Fruit fly (Drosophila melanogaster) whole organism, embryonic: ENCODE results near the gene AP-1sigma.
A peak's percentile ranks its signal among the peaks of the same experiment; 100 is the strongest.

Experiments
- Bgb ChIP-seq: fragments of 200-800 bp; sonication (Bioruptor generic); IDR thresholded peaks from 2 replicates; pipeline ENCODE4 v1.3.6; 2022; ENCODE audit warnings: missing biosample characterization, missing genetic modification characterization; ENCODE audit not compliant: partially characterized antibody
- C15 ChIP-seq: fragments of 200-800 bp; sonication (Bioruptor generic); IDR thresholded peaks from 3 replicates; pipeline ENCODE4 v1.3.6; 2022; ENCODE audit warnings: missing biosample characterization, missing genetic modification characterization
- CG10274 ChIP-seq: fragments of 200-800 bp; sonication (Bioruptor generic); optimal IDR thresholded peaks from 3 replicates; lab custom pipeline; 2017; ENCODE audit warnings: missing biosample characterization, mild to moderate bottlenecking, missing genetic modification characterization
- CG10565 ChIP-seq: fragments of 200-800 bp; sonication (Bioruptor generic); optimal IDR thresholded peaks from 3 replicates; lab custom pipeline; 2016; ENCODE audit warnings: missing biosample characterization, mild to moderate bottlenecking, missing genetic modification characterization
- CG11247 ChIP-seq: fragments of 200-800 bp; sonication (Bioruptor generic); IDR thresholded peaks from 2 replicates; pipeline ENCODE4 v1.3.6; 2022; ENCODE audit warnings: missing biosample characterization, missing genetic modification characterization
- CG12744 ChIP-seq: fragments of 200-800 bp; sonication (Bioruptor generic); optimal IDR thresholded peaks from 2 replicates; lab custom pipeline; 2016; ENCODE audit warnings: missing biosample characterization, missing genetic modification characterization
- CG13123 ChIP-seq: fragments of 200-800 bp; sonication (Bioruptor generic); optimal IDR thresholded peaks from 2 replicates; lab custom pipeline; 2016; ENCODE audit warnings: missing biosample characterization, missing genetic modification characterization
- CG13287 ChIP-seq: fragments of 200-800 bp; sonication (Bioruptor generic); IDR thresholded peaks from 2 replicates; pipeline ENCODE4 v1.3.6; 2022; ENCODE audit warnings: missing biosample characterization, missing genetic modification characterization; ENCODE audit not compliant: partially characterized antibody
- CG13894 ChIP-seq: fragments of 200-800 bp; sonication (Bioruptor generic); optimal IDR thresholded peaks from 3 replicates; lab custom pipeline; 2018; ENCODE audit warnings: missing biosample characterization, mild to moderate bottlenecking, missing genetic modification characterization, moderate library complexity
- CG14050 ChIP-seq: fragments of 200-800 bp; sonication (Bioruptor generic); IDR thresholded peaks from 3 replicates; pipeline ENCODE4 v1.3.6; 2022; ENCODE audit warnings: missing biosample characterization, missing genetic modification characterization
- CG14441 ChIP-seq: fragments of 200-800 bp; sonication (Bioruptor generic); IDR thresholded peaks from 2 replicates; pipeline ENCODE4 v1.3.6; 2022; ENCODE audit warnings: missing biosample characterization, missing genetic modification characterization
- CG16815 ChIP-seq: fragments of 200-800 bp; sonication (Bioruptor generic); optimal IDR thresholded peaks from 3 replicates; lab custom pipeline; 2017; ENCODE audit warnings: missing biosample characterization, mild to moderate bottlenecking, missing genetic modification characterization
- CG17385 ChIP-seq: fragments of 200-800 bp; sonication (Bioruptor generic); optimal IDR thresholded peaks from 3 replicates; lab custom pipeline; 2018; ENCODE audit warnings: missing biosample characterization, mild to moderate bottlenecking, missing genetic modification characterization
- CG18011 ChIP-seq: fragments of 200-800 bp; sonication (Bioruptor generic); optimal IDR thresholded peaks from 2 replicates; lab custom pipeline; 2017; ENCODE audit warnings: missing biosample characterization, missing genetic modification characterization, mild to moderate bottlenecking, moderate library complexity, missing genotype
- CG30431 ChIP-seq: fragments of 200-800 bp; sonication (Bioruptor generic); optimal IDR thresholded peaks from 2 replicates; lab custom pipeline; 2017; ENCODE audit warnings: missing biosample characterization, missing genetic modification characterization
- CG31441 ChIP-seq: fragments of 200-800 bp; sonication (Bioruptor generic); IDR thresholded peaks from 2 replicates; pipeline ENCODE4 v1.3.6; 2022; ENCODE audit warnings: missing biosample characterization, missing genetic modification characterization
- CG32532 ChIP-seq: fragments of 200-800 bp; sonication (Bioruptor generic); IDR thresholded peaks from 2 replicates; pipeline ENCODE4 v1.3.6; 2022; ENCODE audit warnings: missing biosample characterization, missing genetic modification characterization
- CG3281 ChIP-seq: fragments of 200-800 bp; sonication (Bioruptor generic); optimal IDR thresholded peaks from 3 replicates; lab custom pipeline; 2017; ENCODE audit warnings: missing biosample characterization, mild to moderate bottlenecking, missing genetic modification characterization
- CG34422 ChIP-seq: fragments of 200-800 bp; sonication (Bioruptor generic); IDR thresholded peaks from 3 replicates; pipeline ENCODE4 v1.3.6; 2022; ENCODE audit warnings: missing biosample characterization, missing genetic modification characterization
- CG5180 ChIP-seq: fragments of 200-800 bp; sonication (Bioruptor generic); optimal IDR thresholded peaks from 3 replicates; lab custom pipeline; 2017; ENCODE audit warnings: missing biosample characterization, missing genetic modification characterization, mild to moderate bottlenecking, moderate library complexity, missing genetic modification reagents
- D ChIP-seq, 2 experiments: fragments of 200-800 bp in 1 of 2; fragments of >200 bp in 1 of 2; sonication (Bioruptor generic) in 1 of 2; optimal IDR thresholded peaks; 2 replicates in 1 of 2; 3 replicates in 1 of 2; lab custom pipeline; 2017; ENCODE audit warnings: mild to moderate bottlenecking in 1 of 2, missing biosample characterization in 1 of 2, missing genetic modification characterization in 1 of 2, missing genetic modification reagents in 1 of 2
- Dll ChIP-seq: fragments of 200-800 bp; sonication (Bioruptor generic); IDR thresholded peaks from 4 replicates; pipeline ENCODE4 v1.3.6; 2022; ENCODE audit warnings: missing biosample characterization, missing genetic modification characterization; ENCODE audit not compliant: partially characterized antibody
- Hmr ChIP-seq: fragments of 200-800 bp; sonication (Bioruptor generic); optimal IDR thresholded peaks from 3 replicates; lab custom pipeline; 2017; ENCODE audit warnings: mild to moderate bottlenecking, missing biosample characterization, missing genetic modification reagents, missing genetic modification characterization
- Lhr ChIP-seq: fragments of 200-800 bp; sonication (Bioruptor generic); optimal IDR thresholded peaks from 3 replicates; lab custom pipeline; 2017; ENCODE audit warnings: mild to moderate bottlenecking, missing biosample characterization, missing genetic modification reagents, missing genetic modification characterization
- Oli ChIP-seq: fragments of 200-800 bp; sonication (Bioruptor generic); optimal IDR thresholded peaks from 2 replicates; lab custom pipeline; 2018; ENCODE audit warnings: missing biosample characterization, mild to moderate bottlenecking, missing genetic modification characterization, moderate library complexity
- Sox100B ChIP-seq: fragments of 200-800 bp; sonication (Bioruptor generic); optimal IDR thresholded peaks from 3 replicates; lab custom pipeline; 2018; ENCODE audit warnings: missing biosample characterization, mild to moderate bottlenecking, missing genetic modification characterization
- Stat92E ChIP-seq, 3 experiments: fragments of >200 bp in 2 of 3; fragments of 200-800 bp in 1 of 3; sonication (Bioruptor generic) in 1 of 3; optimal IDR thresholded peaks; 2 replicates each; lab custom pipeline; 2017 to 2019; ENCODE audit warnings: missing biosample characterization in 3 of 3, missing genetic modification characterization in 3 of 3, mild to moderate bottlenecking in 1 of 3, moderate library complexity in 1 of 3
- Vsx1 ChIP-seq: fragments of 200-800 bp; sonication (Bioruptor generic); optimal IDR thresholded peaks from 2 replicates; lab custom pipeline; 2017; ENCODE audit warnings: missing biosample characterization, mild to moderate bottlenecking, missing genetic modification characterization, missing genetic modification reagents
- ab ChIP-seq: fragments of 200-800 bp; sonication (Bioruptor generic); optimal IDR thresholded peaks from 2 replicates; lab custom pipeline; 2016; ENCODE audit warnings: missing biosample characterization, missing genetic modification characterization
- abd-A ChIP-seq: fragments of 200-800 bp; sonication (Bioruptor generic); optimal IDR thresholded peaks from 3 replicates; lab custom pipeline; 2019; ENCODE audit warnings: missing biosample characterization, mild to moderate bottlenecking, missing genetic modification characterization, moderate library complexity
- ash1 ChIP-seq: fragments of 200-800 bp; sonication (Bioruptor generic); optimal IDR thresholded peaks from 2 replicates; lab custom pipeline; 2018; ENCODE audit warnings: missing biosample characterization, mild to moderate bottlenecking, missing genetic modification characterization
- bab2 ChIP-seq: fragments of 200-800 bp; sonication (Bioruptor generic); optimal IDR thresholded peaks from 2 replicates; lab custom pipeline; 2016; ENCODE audit warnings: missing biosample characterization, missing genetic modification characterization
- chinmo ChIP-seq: fragments of 200-800 bp; sonication (Bioruptor generic); IDR thresholded peaks from 4 replicates; pipeline ENCODE4 v1.3.6; 2022; ENCODE audit warnings: missing biosample characterization, missing genetic modification characterization; ENCODE audit not compliant: partially characterized antibody
- corto ChIP-seq: fragments of 200-800 bp; sonication (Bioruptor generic); optimal IDR thresholded peaks from 2 replicates; lab custom pipeline; 2016; ENCODE audit warnings: missing biosample characterization, mild to moderate bottlenecking, missing genetic modification characterization, moderate library complexity
- cwo ChIP-seq: fragments of 200-800 bp; sonication (Bioruptor generic); optimal IDR thresholded peaks from 3 replicates; lab custom pipeline; 2017; ENCODE audit warnings: missing biosample characterization, missing genetic modification characterization, mild to moderate bottlenecking, moderate library complexity, missing genetic modification reagents
- ftz-f1 ChIP-seq: fragments of 200-800 bp; sonication (Bioruptor generic); optimal IDR thresholded peaks from 2 replicates; lab custom pipeline; 2016; ENCODE audit warnings: missing biosample characterization, missing genetic modification characterization
- gsb-n ChIP-seq: fragments of 200-800 bp; sonication (Bioruptor generic); optimal IDR thresholded peaks from 3 replicates; lab custom pipeline; 2018; ENCODE audit warnings: missing biosample characterization, mild to moderate bottlenecking, missing genetic modification characterization
- ham ChIP-seq: fragments of 200-800 bp; sonication (Bioruptor generic); IDR thresholded peaks from 2 replicates; pipeline ENCODE4 v1.3.6; 2022; ENCODE audit warnings: missing biosample characterization, missing genetic modification characterization
- kah ChIP-seq: fragments of 200-800 bp; sonication (Bioruptor generic); optimal IDR thresholded peaks from 2 replicates; lab custom pipeline; 2018; ENCODE audit warnings: missing biosample characterization, mild to moderate bottlenecking, missing genetic modification characterization
- pb ChIP-seq: fragments of 200-800 bp; sonication (Bioruptor generic); optimal IDR thresholded peaks from 3 replicates; lab custom pipeline; 2016; ENCODE audit warnings: missing biosample characterization, missing genetic modification characterization
- repo ChIP-seq: fragments of 200-800 bp; sonication (Bioruptor generic); optimal IDR thresholded peaks from 2 replicates; lab custom pipeline; 2016; ENCODE audit warnings: missing biosample characterization, missing genetic modification characterization
- shn ChIP-seq: fragments of 200-800 bp; sonication (Bioruptor generic); optimal IDR thresholded peaks from 3 replicates; lab custom pipeline; 2016; ENCODE audit warnings: missing biosample characterization, missing genetic modification characterization
- sim ChIP-seq: fragments of 200-800 bp; sonication (Bioruptor generic); IDR thresholded peaks from 2 replicates; pipeline ENCODE4 v1.3.6; 2022; ENCODE audit warnings: missing biosample characterization, missing genetic modification characterization
- tll ChIP-seq, 2 experiments: fragments of 200-800 bp in 1 of 2; fragments of >200 bp in 1 of 2; sonication (Bioruptor generic) in 1 of 2; optimal IDR thresholded peaks; 2 replicates each; lab custom pipeline; 2017 to 2019; ENCODE audit warnings: missing biosample characterization in 2 of 2, missing genetic modification characterization in 2 of 2, mild to moderate bottlenecking in 1 of 2, moderate library complexity in 1 of 2
- ttk ChIP-seq: fragments of 200-800 bp; sonication (Bioruptor generic); IDR thresholded peaks from 2 replicates; pipeline ENCODE4 v2.1.2; 2022; ENCODE audit warnings: missing biosample characterization, missing genetic modification characterization
- wek ChIP-seq: fragments of 200-800 bp; sonication (Bioruptor generic); optimal IDR thresholded peaks from 3 replicates; lab custom pipeline; 2018; ENCODE audit warnings: missing biosample characterization, mild to moderate bottlenecking, missing genetic modification characterization, moderate library complexity
- z ChIP-seq: fragments of 200-800 bp; sonication (Bioruptor generic); IDR thresholded peaks from 3 replicates; pipeline ENCODE4 v1.3.6; 2022; ENCODE audit warnings: missing biosample characterization, missing genetic modification characterization

Gene AP-1sigma

DNA sequence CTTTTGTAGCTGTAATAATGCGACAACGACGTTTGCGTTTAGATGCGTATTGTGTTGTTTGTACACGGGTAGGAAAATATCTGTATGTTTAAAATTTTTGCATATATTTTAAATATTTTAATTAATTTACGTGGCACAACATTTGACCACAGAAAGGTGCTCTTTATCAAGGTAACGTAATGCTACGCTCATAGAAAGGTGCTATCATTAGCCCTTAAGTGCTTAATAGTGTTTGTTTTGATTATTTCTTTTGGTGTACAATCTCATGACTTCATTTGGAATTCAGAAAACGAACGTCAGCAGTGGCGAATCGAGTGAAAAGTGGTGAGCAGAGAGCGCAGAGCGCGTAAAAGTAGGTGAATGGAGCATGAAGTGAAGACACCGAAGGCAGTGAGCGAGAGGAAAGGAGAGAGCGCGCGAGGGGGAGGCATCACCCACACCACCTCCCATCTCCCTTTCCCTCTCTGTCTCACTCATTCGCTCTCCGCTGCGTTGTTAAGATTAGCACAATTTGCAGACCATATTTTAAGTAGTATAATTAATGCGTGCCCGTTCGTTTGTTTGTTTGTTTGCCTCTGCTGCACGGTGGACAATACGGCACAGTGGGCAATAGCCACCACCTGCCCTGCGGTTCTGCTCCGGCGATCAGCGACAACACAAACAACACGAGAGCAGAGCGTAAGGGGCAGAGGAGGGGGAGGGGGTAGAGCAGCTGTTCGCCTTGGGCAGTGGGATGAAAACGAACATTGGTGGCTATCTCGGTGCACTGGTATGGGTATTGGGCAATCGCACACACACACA is 36.5 kb upstream of the AP-1sigma start (continued):
- peak; percentile 18 for TF ChIP-seq CG5180
- no peak for TF ChIP-seq CG10565 (GFP tag; lab: Kevin White, UChicago)
- TF ChIP-seq sim (GFP tag; lab: Robert Waterston, UW), result no peak
- TF ChIP-seq pb, result peak; percentile 23
- no peak for TF ChIP-seq CG13123
- no peak for TF ChIP-seq tll (GFP tag; optimal IDR thresholded peaks at IDR 0.05; lab: Kevin White, UChicago)
- peak; percentile 55 for TF ChIP-seq ash1 (GFP tag; lab: Kevin White, UChicago)
- peak; percentile 67; the same call in 2 of the 3 replicates for TF ChIP-seq CG34422 (GFP tag; lab: Robert Waterston, UW)
- peak; percentile 40; the same call in 1 of the 2 replicates for TF ChIP-seq CG11247 (GFP tag; lab: Robert Waterston, UW)
- TF ChIP-seq repo (GFP tag; lab: Kevin White, UChicago), result no peak
- no peak for TF ChIP-seq corto (GFP tag; lab: Kevin White, UChicago)
- TF ChIP-seq CG13287 (GFP tag; lab: Robert Waterston, UW), result peak; percentile 5
- TF ChIP-seq CG3281 (GFP tag; lab: Kevin White, UChicago), result peak; percentile 48
- peak; percentile 55 for TF ChIP-seq Oli (tag; lab: Kevin White, UChicago)
- peak; percentile 57 for TF ChIP-seq kah
- TF ChIP-seq D (optimal IDR thresholded peaks at IDR 0.05; lab: Kevin White, UChicago), result no peak
- TF ChIP-seq D (GFP tag; optimal IDR thresholded peaks at IDR 0.05; lab: Kevin White, UChicago), result peak; percentile 20
- peak; percentile 15 for TF ChIP-seq cwo (GFP tag; lab: Kevin White, UChicago)
- TF ChIP-seq Sox100B (GFP tag; lab: Kevin White, UChicago), result peak; percentile 36
- TF ChIP-seq CG31441 (GFP tag; lab: Robert Waterston, UW), result 0 out of 2 replicates have a peak, but pooled peaks have one; percentile 17
- TF ChIP-seq ham (GFP tag; lab: Robert Waterston, UW), result no peak
- no peak for TF ChIP-seq Vsx1
- TF ChIP-seq shn (GFP tag; lab: Kevin White, UChicago), result peak; percentile 2
- TF ChIP-seq abd-A (tag; lab: Kevin White, UChicago), result peak; percentile 83
- TF ChIP-seq Stat92E (GFP tag; optimal IDR thresholded peaks at IDR 0.05; lab: Kevin White, UChicago), result no peak
- no peak for TF ChIP-seq ab (GFP tag; lab: Kevin White, UChicago)
- TF ChIP-seq CG30431 (GFP tag; lab: Kevin White, UChicago), result no peak
- peak; percentile 42 for TF ChIP-seq Hmr (GFP tag; lab: Kevin White, UChicago)
- TF ChIP-seq wek, result no peak
- peak; percentile 13; the same call in 1 of the 3 replicates for TF ChIP-seq CG14050 (GFP tag; lab: Robert Waterston, UW)
- TF ChIP-seq Lhr, result no peak
- no peak for TF ChIP-seq CG18011
- TF ChIP-seq ttk (GFP tag; lab: Robert Waterston, UW), result peak; percentile 53
- no peak for TF ChIP-seq Dll (GFP tag; lab: Robert Waterston, UW)
- TF ChIP-seq CG16815 (GFP tag; lab: Kevin White, UChicago), result no peak
- no peak for TF ChIP-seq CG10274 (GFP tag; lab: Kevin White, UChicago)
- peak; percentile 97; the same call in 3 of the 4 replicates for TF ChIP-seq chinmo (GFP tag; lab: Robert Waterston, UW)
- TF ChIP-seq CG17385 (GFP tag; lab: Kevin White, UChicago), result peak; percentile 18
- peak; percentile 90 for TF ChIP-seq ftz-f1 (GFP tag; lab: Kevin White, UChicago)
- TF ChIP-seq gsb-n (tag; lab: Kevin White, UChicago), result no peak
- TF ChIP-seq C15, result no peak
- no peak; the same call in 1 of the 2 replicates for TF ChIP-seq Bgb (GFP tag; lab: Robert Waterston, UW)
- no peak for TF ChIP-seq CG12744 (GFP tag; lab: Kevin White, UChicago)
- no peak for TF ChIP-seq CG13894
- peak; percentile 61; the same call in 1 of the 2 replicates for TF ChIP-seq CG32532 (GFP tag; lab: Robert Waterston, UW)
- peak; percentile 94 for TF ChIP-seq z (GFP tag; lab: Robert Waterston, UW)
- TF ChIP-seq bab2 (GFP tag; lab: Kevin White, UChicago), result no peak
- peak; percentile 63; the same call in 1 of the 2 replicates for TF ChIP-seq CG14441 (GFP tag; lab: Robert Waterston, UW)
